Worm (Caenorhabditis elegans) whole organism, L3 larva: Measurements from ENCODE around the gene rbm-22.

Source experiments
- ceh-82 ChIP-seq: fragments of 150-350 bp; optimal IDR thresholded peaks from 2 replicates; lab custom pipeline; 2014; ENCODE audit warnings: missing biosample characterization, missing genetic modification characterization
- egl-27 ChIP-seq: sonication (generic microtip); optimal IDR thresholded peaks from 4 replicates; lab custom pipeline; 2017; ENCODE audit warnings: missing biosample characterization, missing genetic modification reagents, missing genetic modification characterization
- fos-1 ChIP-seq: fragments of 150-350 bp; optimal IDR thresholded peaks from 2 replicates; lab custom pipeline; 2014; ENCODE audit warnings: missing biosample characterization, missing genetic modification characterization
- mdl-1 ChIP-seq: fragments of 150-350 bp; optimal IDR thresholded peaks from 2 replicates; lab custom pipeline; 2014; ENCODE audit warnings: missing biosample characterization, missing genetic modification characterization
- pha-4 ChIP-seq: fragments of 150-350 bp; optimal IDR thresholded peaks from 2 replicates; lab custom pipeline; 2014; ENCODE audit warnings: missing biosample characterization, missing genetic modification reagents, missing genetic modification characterization
- ztf-11 ChIP-seq: fragments of 150-350 bp; optimal IDR thresholded peaks from 2 replicates; lab custom pipeline; 2014; ENCODE audit warnings: missing biosample characterization, missing genetic modification characterization

DNA sequence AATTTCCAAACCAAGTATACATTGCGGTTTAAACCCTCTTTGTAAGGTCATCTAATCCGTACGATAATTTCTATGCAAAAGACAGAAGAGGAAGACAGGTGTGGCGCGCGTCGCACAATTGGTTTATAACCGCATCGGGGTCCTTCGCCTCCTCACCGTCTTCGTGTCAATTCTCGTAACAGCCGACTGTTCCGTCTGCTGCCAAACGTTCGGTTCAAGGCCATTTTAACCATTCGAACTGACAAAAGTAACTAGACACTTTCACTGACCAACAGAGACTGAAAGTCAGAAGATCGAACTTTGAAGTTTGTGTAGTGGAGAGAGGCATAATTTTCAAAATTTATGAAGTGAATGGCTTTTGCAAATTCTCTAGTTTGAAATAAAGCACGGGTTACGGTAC is 45.3 kb upstream of the rbm-22 start:
- TF ChIP-seq ceh-82 (tag; lab: Kevin White, UChicago) (no peak), egl-27 (tag; lab: Kevin White, UChicago) (no peak), pha-4 (tag; lab: Kevin White, UChicago) (no peak), mdl-1 (tag; lab: Kevin White, UChicago) (no peak), fos-1 (tag; lab: Kevin White, UChicago) (no peak), ztf-11 (no peak)
